Worm (Caenorhabditis elegans) whole organism, late embryonic: Measurements from ENCODE around the gene best-9.

ENCODE experiments used
- C38D4.7 ChIP-seq: fragments of 200-800 bp; sonication (Bioruptor generic); optimal IDR thresholded peaks from 2 replicates; lab custom pipeline; 2018; ENCODE audit warnings: mild to moderate bottlenecking, missing genetic modification characterization, moderate library complexity, missing compliant biosample characterization
- K02D7.2 ChIP-seq: sonication (generic microtip); optimal IDR thresholded peaks from 2 replicates; lab custom pipeline; 2017; ENCODE audit warnings: mild to moderate bottlenecking, missing genetic modification characterization, missing compliant biosample characterization
- T23F11.4 ChIP-seq: fragments of 200-800 bp; sonication (Bioruptor generic); optimal IDR thresholded peaks from 2 replicates; lab custom pipeline; 2018; ENCODE audit warnings: mild to moderate bottlenecking, missing genetic modification characterization, missing compliant biosample characterization
- Y22D7AL.16 ChIP-seq: sonication (generic microtip); optimal IDR thresholded peaks from 2 replicates; lab custom pipeline; 2016; ENCODE audit warnings: missing genetic modification characterization, missing compliant biosample characterization
- ama-1 ChIP-seq: fragments of 150-350 bp; optimal IDR thresholded peaks from 2 replicates; lab custom pipeline; 2014
- ceh-19 ChIP-seq: fragments of 200-800 bp; sonication (Bioruptor generic); optimal IDR thresholded peaks from 2 replicates; lab custom pipeline; 2018; ENCODE audit warnings: mild to moderate bottlenecking, missing genetic modification characterization, missing compliant biosample characterization
- ceh-2 ChIP-seq: sonication (generic microtip); optimal IDR thresholded peaks from 2 replicates; lab custom pipeline; 2016; ENCODE audit warnings: missing genotype, missing genetic modification characterization, missing compliant biosample characterization
- ceh-30 ChIP-seq: fragments of 150-350 bp; optimal IDR thresholded peaks from 2 replicates; lab custom pipeline; 2014; ENCODE audit warnings: missing biosample characterization, missing genetic modification characterization
- ceh-31 ChIP-seq: sonication (generic microtip); optimal IDR thresholded peaks from 2 replicates; lab custom pipeline; 2016; ENCODE audit warnings: missing genetic modification characterization, missing compliant biosample characterization
- ceh-34 ChIP-seq: sonication (generic microtip); optimal IDR thresholded peaks from 2 replicates; lab custom pipeline; 2016; ENCODE audit warnings: mild to moderate bottlenecking, missing genetic modification characterization, missing compliant biosample characterization
- ceh-45 ChIP-seq: fragments of 200-800 bp; sonication (Bioruptor generic); IDR thresholded peaks from 2 replicates; pipeline ENCODE4 v1.3.6; 2022; ENCODE audit warnings: missing genetic modification reagents, missing genetic modification characterization, missing compliant biosample characterization
- ceh-48 ChIP-seq: sonication (generic microtip); optimal IDR thresholded peaks from 2 replicates; lab custom pipeline; 2016; ENCODE audit warnings: missing genetic modification characterization, inconsistent platforms, missing compliant biosample characterization
- dmd-4 ChIP-seq: sonication (generic microtip); optimal IDR thresholded peaks from 2 replicates; lab custom pipeline; 2016; ENCODE audit warnings: borderline replicate concordance, missing genetic modification characterization, missing compliant biosample characterization
- dve-1 ChIP-seq: sonication (generic microtip); optimal IDR thresholded peaks from 2 replicates; lab custom pipeline; 2017; ENCODE audit warnings: antibody characterized with exemption, mild to moderate bottlenecking, missing genetic modification characterization, missing compliant biosample characterization
- elt-2 ChIP-seq: sonication (generic microtip); optimal IDR thresholded peaks from 2 replicates; lab custom pipeline; 2016; ENCODE audit warnings: missing genetic modification reagents, missing genetic modification characterization, missing compliant biosample characterization
- elt-4 ChIP-seq: sonication (generic microtip); optimal IDR thresholded peaks from 2 replicates; lab custom pipeline; 2016; ENCODE audit warnings: missing genetic modification characterization, missing compliant biosample characterization
- fax-1 ChIP-seq: sonication (generic microtip); optimal IDR thresholded peaks from 2 replicates; lab custom pipeline; 2016; ENCODE audit warnings: missing genotype, missing genetic modification characterization, missing compliant biosample characterization
- fkh-10 ChIP-seq: fragments of 150-350 bp; optimal IDR thresholded peaks from 2 replicates; lab custom pipeline; 2014; ENCODE audit warnings: missing biosample characterization, missing genetic modification reagents, missing genetic modification characterization
- hlh-13 ChIP-seq: fragments of 200-800 bp; sonication (Bioruptor generic); optimal IDR thresholded peaks from 2 replicates; lab custom pipeline; 2018; ENCODE audit warnings: mild to moderate bottlenecking, missing genetic modification characterization, missing compliant biosample characterization
- hlh-30 ChIP-seq: sonication (generic microtip); optimal IDR thresholded peaks from 2 replicates; lab custom pipeline; 2017; ENCODE audit warnings: antibody characterized with exemption, missing genetic modification characterization, missing compliant biosample characterization; ENCODE audit not compliant: insufficient read depth
- hlh-6 ChIP-seq: sonication (generic microtip); optimal IDR thresholded peaks from 2 replicates; lab custom pipeline; 2016; ENCODE audit warnings: missing genotype, missing genetic modification characterization, missing compliant biosample characterization
- hlh-8 ChIP-seq: sonication (generic microtip); optimal IDR thresholded peaks from 2 replicates; lab custom pipeline; 2016; ENCODE audit warnings: missing genotype, missing genetic modification characterization, missing compliant biosample characterization
- lin-11 ChIP-seq: fragments of 200-800 bp; sonication (Bioruptor generic); optimal IDR thresholded peaks from 2 replicates; lab custom pipeline; 2018; ENCODE audit warnings: mild to moderate bottlenecking, missing genetic modification characterization, missing compliant biosample characterization
- madf-2 ChIP-seq: sonication (generic microtip); optimal IDR thresholded peaks from 2 replicates; lab custom pipeline; 2017; ENCODE audit warnings: missing genetic modification characterization, missing compliant biosample characterization
- mec-3 ChIP-seq: sonication (generic microtip); optimal IDR thresholded peaks from 2 replicates; lab custom pipeline; 2016; ENCODE audit warnings: borderline replicate concordance, missing genetic modification characterization, missing compliant biosample characterization
- nhr-11 ChIP-seq: fragments of 150-350 bp; optimal IDR thresholded peaks from 2 replicates; lab custom pipeline; 2014; ENCODE audit warnings: missing biosample characterization, missing genetic modification characterization
- nhr-232 ChIP-seq: sonication (generic microtip); optimal IDR thresholded peaks from 2 replicates; lab custom pipeline; 2016; ENCODE audit warnings: missing genetic modification characterization, missing compliant biosample characterization
- npax-4 ChIP-seq: sonication (generic microtip); optimal IDR thresholded peaks from 2 replicates; lab custom pipeline; 2016; ENCODE audit warnings: missing genetic modification characterization, missing compliant biosample characterization
- pag-3 ChIP-seq: sonication (generic microtip); optimal IDR thresholded peaks from 2 replicates; lab custom pipeline; 2016; ENCODE audit warnings: missing compliant biosample characterization, missing genetic modification characterization, borderline replicate concordance
- pat-9 ChIP-seq: fragments of 200-800 bp; sonication (Bioruptor generic); optimal IDR thresholded peaks from 2 replicates; lab custom pipeline; 2018; ENCODE audit warnings: mild to moderate bottlenecking, missing genetic modification characterization, moderate library complexity, missing compliant biosample characterization
- pha-2 ChIP-seq: sonication (generic microtip); optimal IDR thresholded peaks from 2 replicates; lab custom pipeline; 2017; ENCODE audit warnings: mild to moderate bottlenecking, missing genetic modification characterization, missing compliant biosample characterization
- pha-4 ChIP-seq: fragments of 150-350 bp; optimal IDR thresholded peaks from 2 replicates; lab custom pipeline; 2018; ENCODE audit warnings: missing biosample characterization, missing genetic modification reagents, missing genetic modification characterization
- pros-1 ChIP-seq: fragments of 150-350 bp; optimal IDR thresholded peaks from 2 replicates; lab custom pipeline; 2014; ENCODE audit warnings: missing biosample characterization, missing genetic modification reagents, missing genetic modification characterization
- ref-2 ChIP-seq: sonication (generic microtip); optimal IDR thresholded peaks from 2 replicates; lab custom pipeline; 2016; ENCODE audit warnings: missing genetic modification characterization, missing compliant biosample characterization
- sdc-2 ChIP-seq: sonication (generic microtip); optimal IDR thresholded peaks from 2 replicates; lab custom pipeline; 2016; ENCODE audit warnings: missing genotype, missing genetic modification characterization, missing compliant biosample characterization
- sox-2 ChIP-seq: fragments of 200-800 bp; sonication (Bioruptor generic); IDR thresholded peaks from 2 replicates; pipeline ENCODE4 v1.3.6; 2022; ENCODE audit warnings: missing genetic modification reagents, missing genetic modification characterization, missing compliant biosample characterization
- sox-4 ChIP-seq: sonication (generic microtip); optimal IDR thresholded peaks from 2 replicates; lab custom pipeline; 2017; ENCODE audit warnings: mild to moderate bottlenecking, missing genetic modification characterization, inconsistent platforms, missing compliant biosample characterization
- ttx-3 ChIP-seq: sonication (generic microtip); optimal IDR thresholded peaks from 2 replicates; lab custom pipeline; 2016; ENCODE audit warnings: missing genetic modification reagents, missing genetic modification characterization, missing compliant biosample characterization
- unc-3 ChIP-seq, 2 experiments: fragments of 200-800 bp in 1 of 2; sonication (Bioruptor generic) in 1 of 2; sonication (generic microtip) in 1 of 2; conservative IDR thresholded peaks in 1 of 2; optimal IDR thresholded peaks in 1 of 2; 2 replicates each; pipeline versions ENCODE4 v1.3.6 to Lab custom; 2016 to 2022; ENCODE audit warnings: missing compliant biosample characterization in 2 of 2, missing genetic modification characterization in 2 of 2, missing genetic modification reagents in 1 of 2
- unc-42 ChIP-seq: sonication (generic microtip); optimal IDR thresholded peaks from 2 replicates; lab custom pipeline; 2016; ENCODE audit warnings: missing genotype, missing genetic modification characterization, missing compliant biosample characterization
- zip-5 ChIP-seq: sonication (generic microtip); optimal IDR thresholded peaks from 2 replicates; lab custom pipeline; 2016; ENCODE audit warnings: missing genetic modification characterization, missing compliant biosample characterization

best-9 gene

ce11 chrIV:6523773-6524172 lies 36.8 kb upstream of the best-9 start:
- TF ChIP-seq elt-4 (no peak), hlh-30 (tag; lab: Kevin White, UChicago) (no peak), lin-11 (tag; lab: Kevin White, UChicago) (no peak), ceh-45 (no peak), T23F11.4 (GFP tag; lab: Kevin White, UChicago) (no peak), C38D4.7 (GFP tag; lab: Kevin White, UChicago) (no peak)

ce11 chrIV:6524531-6524930 lies 36.0 kb upstream of the best-9 start, which contains the start of gene C01G5.5:
Gene C01G5.5 (plus strand): TSS chrIV:6524610.
- no peak for TF ChIP-seq ttx-3 (tag; lab: Kevin White, UChicago)
- no peak for TF ChIP-seq hlh-6 (tag; lab: Kevin White, UChicago)
- no peak for TF ChIP-seq fkh-10
- no peak for TF ChIP-seq Y22D7AL.16 (tag; lab: Kevin White, UChicago)
- TF ChIP-seq pat-9 (tag; lab: Kevin White, UChicago): no peak
- no peak for TF ChIP-seq madf-2 (tag; lab: Kevin White, UChicago)
- no peak for TF ChIP-seq pha-2 (tag; lab: Kevin White, UChicago)
- no peak for TF ChIP-seq ceh-19 (GFP tag; lab: Kevin White, UChicago)
- no peak for TF ChIP-seq sox-2
- TF ChIP-seq hlh-13 (GFP tag; lab: Kevin White, UChicago): no peak
- TF ChIP-seq unc-42 (tag; lab: Kevin White, UChicago): no peak
- TF ChIP-seq dve-1 (tag; lab: Kevin White, UChicago): no peak
- no peak for TF ChIP-seq ceh-30 (tag; lab: Kevin White, UChicago)
- no peak for TF ChIP-seq C38D4.7 (GFP tag; lab: Kevin White, UChicago)
- no peak for TF ChIP-seq unc-3 (GFP tag; conservative IDR thresholded peaks at IDR 0.05; lab: Robert Waterston, UW)
- no peak for TF ChIP-seq unc-3 (tag; optimal IDR thresholded peaks at IDR 0.05; lab: Kevin White, UChicago)
- no peak for TF ChIP-seq nhr-232 (tag; lab: Kevin White, UChicago)
- no peak for TF ChIP-seq ceh-31
- TF ChIP-seq, all 69 proteins: peak for 0

ce11 chrIV:6526522-6526921 lies 34.0 kb upstream of the best-9 start:
- TF ChIP-seq pha-4 (tag; lab: Kevin White, UChicago) (no peak), unc-42 (tag; lab: Kevin White, UChicago) (no peak), C38D4.7 (GFP tag; lab: Kevin White, UChicago) (no peak), fax-1 (no peak), hlh-30 (tag; lab: Kevin White, UChicago) (no peak), sox-4 (tag; lab: Kevin White, UChicago) (no peak), ceh-48 (tag; lab: Kevin White, UChicago) (no peak), dmd-4 (tag; lab: Kevin White, UChicago) (no peak)

- TF ChIP-seq elt-2 (tag; lab: Kevin White, UChicago): no peak
- TF ChIP-seq npax-4 (tag; lab: Kevin White, UChicago): no peak
- TF ChIP-seq K02D7.2 (tag; lab: Kevin White, UChicago): no peak
- TF ChIP-seq ref-2 (tag; lab: Kevin White, UChicago): no peak
- no peak for TF ChIP-seq pha-2 (tag; lab: Kevin White, UChicago)
- TF ChIP-seq pros-1: no peak
- TF ChIP-seq elt-4: no peak
- TF ChIP-seq hlh-8: no peak
- TF ChIP-seq unc-3 (GFP tag; conservative IDR thresholded peaks at IDR 0.05; lab: Robert Waterston, UW): no peak
- no peak for TF ChIP-seq unc-3 (tag; optimal IDR thresholded peaks at IDR 0.05; lab: Kevin White, UChicago)
- no peak for TF ChIP-seq nhr-11
- no peak for TF ChIP-seq sox-4 (tag; lab: Kevin White, UChicago)
- no peak for TF ChIP-seq ceh-34 (tag; lab: Kevin White, UChicago)
- TF ChIP-seq zip-5 (tag; lab: Kevin White, UChicago): no peak
- no peak for TF ChIP-seq pag-3 (tag; lab: Kevin White, UChicago)
- TF ChIP-seq ceh-2: no peak
- TF ChIP-seq mec-3 (tag; lab: Kevin White, UChicago): no peak
- TF ChIP-seq unc-42 (tag; lab: Kevin White, UChicago): no peak
- no peak for TF ChIP-seq sdc-2 (tag; lab: Kevin White, UChicago)
- TF ChIP-seq ama-1 (lab: Kevin White, UChicago): no peak
These were observed 32.3 kb upstream of the best-9 start for ce11 chrIV:6528202-6528601.
